Worm (Caenorhabditis elegans): Measurements from ENCODE around the gene F23F1.5.

- no peak for TF ChIP-seq him-1 (tag; optimal IDR thresholded peaks at IDR 0.05)
- no peak for TF ChIP-seq W03F9.2 (tag; optimal IDR thresholded peaks at IDR 0.05)
- TF ChIP-seq dao-5 (tag; optimal IDR thresholded peaks at IDR 0.05) = no peak
Measured at ce11 chrII:73892-74291, 42.5 kb upstream of the F23F1.5 start.
